Worm (Caenorhabditis elegans): ENCODE measurements around the gene hcp-3.

hcp-3 gene

ce11 chrIII:9619079-9619761, 3.0 kb upstream of the hcp-3 start, which contains the start of gene hlh-11 (continued):
- TF ChIP-seq nhr-11 (tag; optimal IDR thresholded peaks at IDR 0.05) (peak; percentile 85), dmd-8 (GFP tag; IDR thresholded peaks at IDR 0.05) (no peak), T26A8.4 (GFP tag; IDR thresholded peaks at IDR 0.05) (peak; percentile 79), ceh-32 (tag; optimal IDR thresholded peaks at IDR 0.05; ENCODE audit: poor library complexity) (no peak), lim-7 (GFP tag; IDR thresholded peaks at IDR 0.05) (no peak; the same call in 1 of the 2 replicates), cey-2 (tag; optimal IDR thresholded peaks at IDR 0.05; ENCODE audit: borderline replicate concordance, insufficient read depth) (peak; percentile 64), F26F4.8 (GFP tag; conservative IDR thresholded peaks at IDR 0.05) (no peak), F10B5.3 (tag; optimal IDR thresholded peaks at IDR 0.05) (no peak), hmg-1.1 (GFP tag; IDR thresholded peaks at IDR 0.05) (peak; percentile 89), D1046.2 (GFP tag; IDR thresholded peaks at IDR 0.05) (0 out of 2 replicates have a peak, but pooled peaks have one; percentile 14), nhr-76 (tag; optimal IDR thresholded peaks at IDR 0.05) (peak; percentile 10), unc-62 (GFP tag; optimal IDR thresholded peaks at IDR 0.05 in 1 of 2) (peak in 1 of 2 experiments; percentile 82), unc-62 (tag; optimal IDR thresholded peaks at IDR 0.05) (peak; percentile 43), ceh-82 (tag; optimal IDR thresholded peaks at IDR 0.05) (no peak), lin-15B (tag; optimal IDR thresholded peaks at IDR 0.05) (no peak), gei-8 (GFP tag; optimal IDR thresholded peaks at IDR 0.05) (peak; percentile 89), duxl-1 (tag; optimal IDR thresholded peaks at IDR 0.05; ENCODE audit: poor library complexity) (peak; percentile 25), ceh-44 (GFP tag; IDR thresholded peaks at IDR 0.05) (no peak), dmd-6 (GFP tag; IDR thresholded peaks at IDR 0.05) (peak; percentile 65), F44E2.7 (GFP tag; IDR thresholded peaks at IDR 0.05) (no peak), tra-1 (GFP tag; IDR thresholded peaks at IDR 0.05) (peak; percentile 61; the same call in 1 of the 2 replicates), F37D6.2 (tag; optimal IDR thresholded peaks at IDR 0.05) (peak; percentile 90), hif-1 (tag; optimal IDR thresholded peaks at IDR 0.05) (peak; percentile 54 to 75), snpc-4 (tag; optimal IDR thresholded peaks at IDR 0.05) (no peak), Y5F2A.4 (GFP tag; optimal IDR thresholded peaks at IDR 0.05) (no peak), ztf-7 (tag; optimal IDR thresholded peaks at IDR 0.05) (no peak), F49E8.2 (tag; optimal IDR thresholded peaks at IDR 0.05; ENCODE audit: borderline replicate concordance) (no peak), nhr-25 (tag; optimal IDR thresholded peaks at IDR 0.05; ENCODE audit: borderline replicate concordance, insufficient read depth) (peak; percentile 86), ama-1 (optimal IDR thresholded peaks at IDR 0.05) (no peak), daf-12 (tag; optimal IDR thresholded peaks at IDR 0.05) (no peak), madf-5 (GFP tag; IDR thresholded peaks at IDR 0.05) (peak in 1 of 2 experiments; percentile 65; a peak in 1 of 4 replicates), ceh-62 (tag; optimal IDR thresholded peaks at IDR 0.05) (no peak), daf-8 (GFP tag; IDR thresholded peaks at IDR 0.05) (no peak), snpc-1.2 (GFP tag; IDR thresholded peaks at IDR 0.05) (0 out of 2 replicates have a peak, but pooled peaks have one; percentile 13), lin-38 (GFP tag; IDR thresholded peaks at IDR 0.05) (peak; percentile 77), egl-43 (GFP tag; IDR thresholded peaks at IDR 0.05) (peak; percentile 62; the same call in 1 of the 2 replicates), unc-39 (tag; optimal IDR thresholded peaks at IDR 0.05) (no peak), nhr-77 (tag; optimal IDR thresholded peaks at IDR 0.05) (peak; percentile 66), dve-1 (tag; optimal IDR thresholded peaks at IDR 0.05; ENCODE audit: insufficient read depth) (peak; percentile 95), mdl-1 (tag; optimal IDR thresholded peaks at IDR 0.05) (peak; percentile 92 to 99), hlh-11 (tag; optimal IDR thresholded peaks at IDR 0.05) (no peak), zfp-3 (GFP tag; conservative IDR thresholded peaks at IDR 0.05) (peak; percentile 61), arid-1 (GFP tag; conservative IDR thresholded peaks at IDR 0.05) (peak; percentile 17; the same call in 1 of the 2 replicates), rbr-2 (tag; optimal IDR thresholded peaks at IDR 0.05) (peak; percentile 96), lsy-2 (tag; optimal IDR thresholded peaks at IDR 0.05) (peak; percentile 85 to 90), mep-1 (tag; optimal IDR thresholded peaks at IDR 0.05) (peak; percentile 97), nhr-10 (tag; optimal IDR thresholded peaks at IDR 0.05) (peak; percentile 91), Y48G9A.11 (GFP tag; IDR thresholded peaks at IDR 0.05) (no peak), hlh-30 (tag; optimal IDR thresholded peaks at IDR 0.05; ENCODE audit: insufficient read depth) (peak; percentile 98)
